Fruit fly (Drosophila melanogaster) whole organism, embryonic: ENCODE measurements around the gene CG14650.

Source experiments
- ATbp ChIP-seq: fragments of 200-800 bp; sonication (Bioruptor generic); optimal IDR thresholded peaks from 2 replicates; lab custom pipeline; 2017; ENCODE audit warnings: missing biosample characterization, mild to moderate bottlenecking, missing genetic modification characterization, missing genetic modification reagents
- Abd-B ChIP-seq: fragments of 200-800 bp; sonication (Bioruptor generic); optimal IDR thresholded peaks from 2 replicates; lab custom pipeline; 2018; ENCODE audit warnings: missing biosample characterization, mild to moderate bottlenecking, missing genetic modification characterization, moderate library complexity
- Atf6 ChIP-seq: fragments of 200-800 bp; sonication (Bioruptor generic); IDR thresholded peaks from 2 replicates; pipeline ENCODE4 v1.3.6; 2022; ENCODE audit warnings: missing biosample characterization, missing genetic modification characterization
- B-H1 ChIP-seq: fragments of 200-800 bp; sonication (Bioruptor generic); IDR thresholded peaks from 3 replicates; pipeline ENCODE4 v1.3.6; 2022; ENCODE audit warnings: missing biosample characterization, missing genetic modification characterization
- Bdp1 ChIP-seq: fragments of 200-800 bp; sonication (Bioruptor generic); optimal IDR thresholded peaks from 3 replicates; lab custom pipeline; 2016; ENCODE audit warnings: missing biosample characterization, missing genetic modification characterization
- C15 ChIP-seq: fragments of 200-800 bp; sonication (Bioruptor generic); IDR thresholded peaks from 3 replicates; pipeline ENCODE4 v1.3.6; 2022; ENCODE audit warnings: missing biosample characterization, missing genetic modification characterization
- CG10209 ChIP-seq: fragments of 200-800 bp; sonication (Bioruptor generic); optimal IDR thresholded peaks from 3 replicates; lab custom pipeline; 2017; ENCODE audit warnings: missing biosample characterization, mild to moderate bottlenecking, missing genetic modification characterization, missing genetic modification reagents
- CG11247 ChIP-seq: fragments of 200-800 bp; sonication (Bioruptor generic); IDR thresholded peaks from 2 replicates; pipeline ENCODE4 v1.3.6; 2022; ENCODE audit warnings: missing biosample characterization, missing genetic modification characterization
- CG11696 ChIP-seq: fragments of 200-800 bp; sonication (Bioruptor generic); IDR thresholded peaks from 2 replicates; pipeline ENCODE4 v1.3.6; 2022; ENCODE audit warnings: missing biosample characterization, missing genetic modification characterization
- CG12391 ChIP-seq: fragments of 200-800 bp; sonication (Bioruptor generic); optimal IDR thresholded peaks from 3 replicates; lab custom pipeline; 2018; ENCODE audit warnings: missing biosample characterization, mild to moderate bottlenecking, missing genetic modification characterization, moderate library complexity
- CG13287 ChIP-seq: fragments of 200-800 bp; sonication (Bioruptor generic); IDR thresholded peaks from 2 replicates; pipeline ENCODE4 v1.3.6; 2022; ENCODE audit warnings: missing biosample characterization, missing genetic modification characterization; ENCODE audit not compliant: partially characterized antibody
- CG13624 ChIP-seq: fragments of 200-800 bp; sonication (Bioruptor generic); optimal IDR thresholded peaks from 2 replicates; lab custom pipeline; 2016; ENCODE audit warnings: missing biosample characterization, missing genetic modification characterization
- CG1647 ChIP-seq: fragments of 200-800 bp; sonication (Bioruptor generic); optimal IDR thresholded peaks from 3 replicates; lab custom pipeline; 2016; ENCODE audit warnings: missing biosample characterization, missing genetic modification characterization
- CG17912 ChIP-seq: fragments of 200-800 bp; sonication (Bioruptor generic); optimal IDR thresholded peaks from 2 replicates; lab custom pipeline; 2018; ENCODE audit warnings: missing biosample characterization, mild to moderate bottlenecking, missing genetic modification characterization
- CG18011 ChIP-seq: fragments of 200-800 bp; sonication (Bioruptor generic); optimal IDR thresholded peaks from 2 replicates; lab custom pipeline; 2017; ENCODE audit warnings: missing biosample characterization, missing genetic modification characterization, mild to moderate bottlenecking, moderate library complexity, missing genotype
- CG2678 ChIP-seq: fragments of 200-800 bp; sonication (Bioruptor generic); optimal IDR thresholded peaks from 3 replicates; lab custom pipeline; 2019; ENCODE audit warnings: missing biosample characterization, mild to moderate bottlenecking, missing genetic modification characterization, moderate library complexity
- CG31388 ChIP-seq: fragments of 200-800 bp; sonication (Bioruptor generic); optimal IDR thresholded peaks from 2 replicates; lab custom pipeline; 2016; ENCODE audit warnings: missing biosample characterization, missing genetic modification characterization
- CG32532 ChIP-seq: fragments of 200-800 bp; sonication (Bioruptor generic); IDR thresholded peaks from 2 replicates; pipeline ENCODE4 v1.3.6; 2022; ENCODE audit warnings: missing biosample characterization, missing genetic modification characterization
- CG8478 ChIP-seq: fragments of >200 bp; optimal IDR thresholded peaks from 2 replicates; lab custom pipeline; 2018
- CG9437 ChIP-seq: fragments of 200-800 bp; sonication (Bioruptor generic); optimal IDR thresholded peaks from 2 replicates; lab custom pipeline; 2018; ENCODE audit warnings: missing biosample characterization, mild to moderate bottlenecking, missing genetic modification characterization
- CG9609 ChIP-seq: fragments of 200-800 bp; sonication (Bioruptor generic); optimal IDR thresholded peaks from 3 replicates; lab custom pipeline; 2016; ENCODE audit warnings: missing biosample characterization, missing genetic modification characterization
- Dbx ChIP-seq: fragments of 200-800 bp; sonication (Bioruptor generic); IDR thresholded peaks from 3 replicates; pipeline ENCODE4 v1.3.6; 2022; ENCODE audit warnings: missing biosample characterization, missing genetic modification characterization
- Deaf1 ChIP-seq: fragments of 200-800 bp; optimal IDR thresholded peaks from 3 replicates; lab custom pipeline; 2019; ENCODE audit warnings: missing biosample characterization, mild to moderate bottlenecking, missing genetic modification characterization, moderate library complexity
- H15 ChIP-seq: fragments of 200-800 bp; sonication (Bioruptor generic); IDR thresholded peaks from 3 replicates; pipeline ENCODE4 v1.3.6; 2022; ENCODE audit warnings: missing biosample characterization, missing genetic modification characterization
- Jarid2 ChIP-seq: fragments of 200-800 bp; sonication (Bioruptor generic); optimal IDR thresholded peaks from 3 replicates; lab custom pipeline; 2017; ENCODE audit warnings: mild to moderate bottlenecking, missing biosample characterization, missing genetic modification reagents, missing genetic modification characterization
- MBD-R2 ChIP-seq: fragments of 200-800 bp; sonication (Bioruptor generic); IDR thresholded peaks from 2 replicates; pipeline ENCODE4 v1.3.6; 2022; ENCODE audit warnings: missing biosample characterization, missing genetic modification characterization
- MTF-1 ChIP-seq: fragments of 200-800 bp; sonication (Bioruptor generic); optimal IDR thresholded peaks from 2 replicates; lab custom pipeline; 2018; ENCODE audit warnings: missing biosample characterization, mild to moderate bottlenecking, missing genetic modification characterization, borderline replicate concordance
- Mad ChIP-seq: fragments of 200-800 bp; sonication (Bioruptor generic); optimal IDR thresholded peaks from 2 replicates; lab custom pipeline; 2016; ENCODE audit warnings: missing biosample characterization, missing genetic modification characterization
- Neu2 ChIP-seq: fragments of 200-800 bp; sonication (Bioruptor generic); optimal IDR thresholded peaks from 3 replicates; lab custom pipeline; 2016; ENCODE audit warnings: missing biosample characterization, missing genetic modification characterization, borderline replicate concordance
- Scr ChIP-seq: fragments of 200-800 bp; sonication (Bioruptor generic); IDR thresholded peaks from 2 replicates; pipeline ENCODE4 v1.3.6; 2022; ENCODE audit warnings: missing biosample characterization, missing genetic modification characterization; ENCODE audit not compliant: partially characterized antibody
- Ssrp ChIP-seq: fragments of 200-800 bp; sonication (Bioruptor generic); optimal IDR thresholded peaks from 2 replicates; lab custom pipeline; 2018; ENCODE audit warnings: missing biosample characterization, mild to moderate bottlenecking, missing genetic modification characterization, moderate library complexity
- Xrp1 ChIP-seq: fragments of 200-800 bp; sonication (Bioruptor generic); IDR thresholded peaks from 2 replicates; pipeline ENCODE4 v1.3.6; 2022; ENCODE audit warnings: missing biosample characterization, missing genetic modification characterization
- ab ChIP-seq: fragments of 200-800 bp; sonication (Bioruptor generic); optimal IDR thresholded peaks from 2 replicates; lab custom pipeline; 2016; ENCODE audit warnings: missing biosample characterization, missing genetic modification characterization
- ara ChIP-seq: fragments of 200-800 bp; sonication (Bioruptor generic); IDR thresholded peaks from 2 replicates; pipeline ENCODE4 v1.3.6; 2022; ENCODE audit warnings: missing biosample characterization, missing genetic modification characterization
- ase ChIP-seq: fragments of 200-800 bp; sonication (Bioruptor generic); IDR thresholded peaks from 3 replicates; pipeline ENCODE4 v1.3.6; 2022; ENCODE audit warnings: missing biosample characterization, missing genetic modification characterization
- crc ChIP-seq: fragments of 200-800 bp; sonication (Bioruptor generic); optimal IDR thresholded peaks from 2 replicates; lab custom pipeline; 2016; ENCODE audit warnings: missing biosample characterization, missing genetic modification characterization
- dmrt99B ChIP-seq: fragments of 200-800 bp; sonication (Bioruptor generic); optimal IDR thresholded peaks from 2 replicates; lab custom pipeline; 2018; ENCODE audit warnings: missing biosample characterization, mild to moderate bottlenecking, missing genetic modification characterization, moderate library complexity
- esg ChIP-seq: fragments of 200-800 bp; sonication (Bioruptor generic); conservative IDR thresholded peaks from 2 replicates; pipeline ENCODE4 v1.3.6; 2022; ENCODE audit warnings: missing biosample characterization, missing genetic modification characterization
- fd102C ChIP-seq: fragments of 200-800 bp; sonication (Bioruptor generic); optimal IDR thresholded peaks from 2 replicates; lab custom pipeline; 2018; ENCODE audit warnings: missing biosample characterization, mild to moderate bottlenecking, missing genetic modification characterization, moderate library complexity
- gcm ChIP-seq: fragments of 200-800 bp; sonication (Bioruptor generic); optimal IDR thresholded peaks from 2 replicates; lab custom pipeline; 2019; ENCODE audit warnings: missing biosample characterization, mild to moderate bottlenecking, missing genetic modification characterization, moderate library complexity
- her ChIP-seq: fragments of 200-800 bp; sonication (Bioruptor generic); optimal IDR thresholded peaks from 2 replicates; lab custom pipeline; 2016; ENCODE audit warnings: missing biosample characterization, missing genetic modification characterization
- lov ChIP-seq, 2 experiments: fragments of 200-800 bp in 1 of 2; fragments of >200 bp in 1 of 2; sonication (Bioruptor generic) in 1 of 2; IDR thresholded peaks in 1 of 2; optimal IDR thresholded peaks in 1 of 2; 2 replicates in 1 of 2; 3 replicates in 1 of 2; pipeline versions ENCODE4 v1.3.6 to Lab custom; 2017 to 2022; ENCODE audit warnings: missing biosample characterization in 1 of 2, missing genetic modification characterization in 1 of 2
- pan ChIP-seq, 4 experiments: fragments of >200 bp in 3 of 4; fragments of 200-800 bp in 1 of 4; sonication (Bioruptor generic) in 1 of 4; optimal IDR thresholded peaks in 3 of 4; IDR thresholded peaks in 1 of 4; 2 replicates each; pipeline versions ENCODE4 v1.3.6 to Lab custom; 2017 to 2022; ENCODE audit warnings: missing biosample characterization in 2 of 4, missing genetic modification characterization in 2 of 4, mixed read lengths in 1 of 4
- pnt ChIP-seq: fragments of 200-800 bp; sonication (Bioruptor generic); optimal IDR thresholded peaks from 3 replicates; lab custom pipeline; 2016; ENCODE audit warnings: missing biosample characterization, missing genetic modification characterization
- salm ChIP-seq: fragments of 200-800 bp; sonication (Bioruptor generic); optimal IDR thresholded peaks from 2 replicates; lab custom pipeline; 2018; ENCODE audit warnings: missing biosample characterization, mild to moderate bottlenecking, missing genetic modification characterization
- sens ChIP-seq: fragments of 200-800 bp; sonication (Bioruptor generic); peaks from one replicate; lab custom pipeline; 2016; ENCODE audit warnings: missing biosample characterization, missing genetic modification characterization
- slou ChIP-seq: fragments of 200-800 bp; sonication (Bioruptor generic); optimal IDR thresholded peaks from 3 replicates; lab custom pipeline; 2016; ENCODE audit warnings: missing biosample characterization, missing genetic modification characterization
- twi ChIP-seq: fragments of 200-800 bp; optimal IDR thresholded peaks from 2 replicates; lab custom pipeline; 2019; ENCODE audit warnings: missing biosample characterization, mild to moderate bottlenecking, missing genetic modification characterization, moderate library complexity
- wor ChIP-seq: fragments of 200-800 bp; sonication (Bioruptor generic); IDR thresholded peaks from 2 replicates; pipeline ENCODE4 v1.3.6; 2022; ENCODE audit warnings: missing biosample characterization, missing genetic modification characterization

The CG14650 gene

DNA sequence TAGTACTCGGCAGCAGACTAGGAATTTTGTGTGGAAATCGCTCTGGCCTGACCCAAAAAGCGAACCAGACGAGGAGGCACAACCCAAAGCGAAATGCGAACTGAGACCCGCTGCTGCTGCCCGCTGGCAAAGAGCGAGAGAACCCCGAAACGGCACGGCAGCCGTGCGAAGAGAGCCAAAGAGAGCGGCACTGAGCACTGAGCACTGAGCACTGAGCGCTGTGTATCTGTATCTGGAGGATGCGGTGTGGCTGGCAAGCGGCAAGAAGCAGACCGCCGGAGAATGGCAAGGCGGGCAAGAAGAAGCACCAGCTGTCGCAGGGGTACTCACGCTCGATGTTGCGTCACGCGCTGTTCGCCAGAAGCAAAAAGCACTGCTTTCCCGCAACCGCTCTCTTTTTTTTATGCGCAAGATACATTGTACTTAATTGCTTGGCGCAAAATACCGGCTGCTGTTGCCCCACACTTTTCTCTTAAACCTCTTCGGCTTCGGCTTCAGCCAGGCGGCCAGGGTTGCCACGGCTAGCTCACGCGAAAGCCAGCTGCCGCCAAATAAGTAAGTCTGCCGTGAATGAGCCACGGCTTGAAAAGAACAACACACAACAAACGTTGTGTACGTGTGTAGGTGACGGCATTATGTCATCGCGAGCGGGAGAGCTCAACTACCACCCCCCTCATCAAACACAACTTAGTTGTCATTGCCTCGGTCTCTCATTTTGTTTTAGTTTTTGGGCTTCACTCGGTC lies 16.2 kb downstream of the CG14650 start (continued):
- TF ChIP-seq slou = no peak
- TF ChIP-seq CG32532 (GFP tag; lab: Robert Waterston, UW) = peak; percentile 70; the same call in 1 of the 2 replicates
- TF ChIP-seq MTF-1 (GFP tag; lab: Kevin White, UChicago) = no peak
- TF ChIP-seq CG13624 (GFP tag; lab: Kevin White, UChicago) = no peak
- no peak for TF ChIP-seq H15 (GFP tag; lab: Robert Waterston, UW)
- TF ChIP-seq Bdp1 (GFP tag; lab: Kevin White, UChicago) = no peak
- TF ChIP-seq CG31388 (GFP tag; lab: Kevin White, UChicago) = no peak
- TF ChIP-seq lov (optimal IDR thresholded peaks at IDR 0.05; lab: Kevin White, UChicago) = no peak
- no peak for TF ChIP-seq lov (GFP tag; IDR thresholded peaks at IDR 0.05; lab: Robert Waterston, UW)
- TF ChIP-seq ara (GFP tag; lab: Robert Waterston, UW) = peak; percentile 41; the same call in 1 of the 2 replicates
- peak; percentile 68 for TF ChIP-seq CG13287 (GFP tag; lab: Robert Waterston, UW)
- peak; percentile 27; the same call in 1 of the 2 replicates for TF ChIP-seq Atf6 (GFP tag; lab: Robert Waterston, UW)
- TF ChIP-seq sens = peak; percentile 74
- no peak for TF ChIP-seq CG1647
- TF ChIP-seq CG11247 (GFP tag; lab: Robert Waterston, UW) = no peak
- TF ChIP-seq Xrp1 = peak; percentile 33; the same call in 1 of the 2 replicates
- no peak for TF ChIP-seq CG10209
- TF ChIP-seq Neu2 (GFP tag; lab: Kevin White, UChicago) = no peak
- no peak for TF ChIP-seq Ssrp
- TF ChIP-seq Deaf1 = peak; percentile 64
- no peak for TF ChIP-seq gcm
- TF ChIP-seq CG2678 (tag; lab: Kevin White, UChicago) = no peak
- no peak for TF ChIP-seq CG17912 (GFP tag; lab: Kevin White, UChicago)
- TF ChIP-seq dmrt99B (tag; lab: Kevin White, UChicago) = no peak
- TF ChIP-seq Jarid2 (GFP tag; lab: Kevin White, UChicago) = peak; percentile 61
- no peak for TF ChIP-seq twi (tag; lab: Kevin White, UChicago)
- no peak; the same call in 2 of the 3 replicates for TF ChIP-seq C15 (GFP tag; lab: Robert Waterston, UW)
- no peak for TF ChIP-seq pan (optimal IDR thresholded peaks at IDR 0.05; lab: Kevin White, UChicago)
- TF ChIP-seq pan (GFP tag; optimal IDR thresholded peaks at IDR 0.05 in 1 of 2, IDR thresholded peaks at IDR 0.05 in 1 of 2) = no peak
- no peak for TF ChIP-seq ab (GFP tag; lab: Kevin White, UChicago)
- peak; percentile 73 for TF ChIP-seq MBD-R2 (GFP tag; lab: Robert Waterston, UW)
- no peak for TF ChIP-seq salm (tag; lab: Kevin White, UChicago)
- 0 out of 2 replicates have a peak, but pooled peaks have one; percentile 47 for TF ChIP-seq Scr (GFP tag; lab: Robert Waterston, UW)
- no peak for TF ChIP-seq ase (GFP tag; lab: Robert Waterston, UW)
- TF ChIP-seq esg (GFP tag; lab: Robert Waterston, UW) = no peak
- 0 out of 2 replicates have a peak, but pooled peaks have one; percentile 46 for TF ChIP-seq CG11696
- TF ChIP-seq fd102C (GFP tag; lab: Kevin White, UChicago) = no peak
- no peak for TF ChIP-seq CG9437 (GFP tag; lab: Kevin White, UChicago)
- TF ChIP-seq CG12391 (tag; lab: Kevin White, UChicago) = no peak
- no peak for TF ChIP-seq CG18011 (GFP tag; lab: Kevin White, UChicago)
- no peak for TF ChIP-seq ATbp (GFP tag; lab: Kevin White, UChicago)
- no peak for TF ChIP-seq Abd-B (GFP tag; lab: Kevin White, UChicago)
- TF ChIP-seq CG9609 = no peak
- no peak for TF ChIP-seq wor
- TF ChIP-seq Mad = peak; percentile 16
- no peak for TF ChIP-seq crc (GFP tag; lab: Kevin White, UChicago)
- TF ChIP-seq her = peak; percentile 10
- TF ChIP-seq pnt = no peak
- peak; percentile 59; the same call in 2 of the 3 replicates for TF ChIP-seq Dbx
- no peak for TF ChIP-seq CG8478
- TF ChIP-seq B-H1 (GFP tag; lab: Robert Waterston, UW) = no peak; the same call in 2 of the 3 replicates
